Worm (Caenorhabditis elegans) whole organism, mixed stage, embryonic: ENCODE measurements around the gene math-4.
"Not testable (repeated sequence)": the region's sequence is repeated elsewhere in the genome, so short reads cannot be mapped to it uniquely, and the experiment has no call there.

ENCODE experiments used
- M03D4.4 ChIP-seq: sonication (generic microtip); optimal IDR thresholded peaks from 2 replicates; lab custom pipeline; 2017; ENCODE audit warnings: mild to moderate bottlenecking, missing genetic modification characterization, missing compliant biosample characterization
- bed-3 ChIP-seq: fragments of 200-800 bp; sonication (Bioruptor generic); optimal IDR thresholded peaks from 3 replicates; lab custom pipeline; 2018; ENCODE audit warnings: mild to moderate bottlenecking, missing genetic modification characterization, moderate library complexity, missing compliant biosample characterization
- blmp-1 ChIP-seq: fragments of 150-350 bp; optimal IDR thresholded peaks from 2 replicates; lab custom pipeline; 2014; ENCODE audit warnings: missing biosample characterization, missing genetic modification characterization
- ceh-39 ChIP-seq: fragments of 150-350 bp; optimal IDR thresholded peaks from 2 replicates; lab custom pipeline; 2014; ENCODE audit warnings: missing biosample characterization, missing genetic modification characterization
- ceh-43 ChIP-seq: fragments of 200-800 bp; sonication (Bioruptor generic); optimal IDR thresholded peaks from 2 replicates; lab custom pipeline; 2018; ENCODE audit warnings: mild to moderate bottlenecking, missing genetic modification characterization, moderate library complexity, missing compliant biosample characterization
- ceh-83 ChIP-seq: fragments of 200-800 bp; sonication (Bioruptor generic); optimal IDR thresholded peaks from 2 replicates; lab custom pipeline; 2018; ENCODE audit warnings: mild to moderate bottlenecking, missing genetic modification characterization, missing compliant biosample characterization
- ces-1 ChIP-seq: fragments of 150-350 bp; optimal IDR thresholded peaks from 2 replicates; lab custom pipeline; 2014; ENCODE audit warnings: missing biosample characterization, missing genetic modification reagents, missing genetic modification characterization
- cnd-1 ChIP-seq: fragments of 200-800 bp; sonication (Bioruptor generic); optimal IDR thresholded peaks from 2 replicates; lab custom pipeline; 2018; ENCODE audit warnings: mild to moderate bottlenecking, missing genetic modification characterization, missing compliant biosample characterization
- drap-1 ChIP-seq: fragments of 200-800 bp; sonication (Bioruptor generic); optimal IDR thresholded peaks from 3 replicates; lab custom pipeline; 2018; ENCODE audit warnings: mild to moderate bottlenecking, missing genetic modification characterization, missing compliant biosample characterization
- elt-1 ChIP-seq: sonication (generic microtip); optimal IDR thresholded peaks from 2 replicates; lab custom pipeline; 2017; ENCODE audit warnings: missing genetic modification characterization, mild to moderate bottlenecking, missing compliant biosample characterization, antibody characterized with exemption, moderate library complexity, borderline replicate concordance; ENCODE audit not compliant: insufficient read depth
- elt-3 ChIP-seq: fragments of 150-350 bp; optimal IDR thresholded peaks from 2 replicates; lab custom pipeline; 2014; ENCODE audit warnings: missing biosample characterization, missing genetic modification characterization
- flh-1 ChIP-seq: fragments of 200-800 bp; sonication (Bioruptor generic); optimal IDR thresholded peaks from 2 replicates; lab custom pipeline; 2018; ENCODE audit warnings: mild to moderate bottlenecking, missing genetic modification characterization, moderate library complexity, missing compliant biosample characterization
- ham-2 ChIP-seq: fragments of 200-800 bp; sonication (Bioruptor generic); optimal IDR thresholded peaks from 2 replicates; lab custom pipeline; 2018; ENCODE audit warnings: mild to moderate bottlenecking, missing genetic modification characterization, missing compliant biosample characterization
- hlh-1 ChIP-seq: fragments of 150-350 bp; optimal IDR thresholded peaks from 2 replicates; lab custom pipeline; 2014; ENCODE audit warnings: missing biosample characterization, missing genetic modification reagents, missing genetic modification characterization
- lin-13 ChIP-seq: fragments of 150-350 bp; optimal IDR thresholded peaks from 2 replicates; lab custom pipeline; 2014; ENCODE audit warnings: missing biosample characterization, missing genetic modification characterization
- lin-32 ChIP-seq: fragments of 200-800 bp; sonication (Bioruptor generic); optimal IDR thresholded peaks from 2 replicates; lab custom pipeline; 2018; ENCODE audit warnings: mild to moderate bottlenecking, missing genetic modification characterization, missing compliant biosample characterization
- lsy-2 ChIP-seq: fragments of 150-350 bp; optimal IDR thresholded peaks from 2 replicates; lab custom pipeline; 2014; ENCODE audit warnings: missing biosample characterization, missing genetic modification characterization
- mep-1 ChIP-seq: fragments of 150-350 bp; optimal IDR thresholded peaks from 2 replicates; lab custom pipeline; 2017; ENCODE audit warnings: missing biosample characterization, missing genetic modification reagents, missing genetic modification characterization, inconsistent platforms
- mls-2 ChIP-seq: sonication (generic microtip); optimal IDR thresholded peaks from 2 replicates; lab custom pipeline; 2016; ENCODE audit warnings: mild to moderate bottlenecking, missing genetic modification characterization, moderate library complexity, missing compliant biosample characterization
- nhr-12 ChIP-seq: fragments of 150-350 bp; optimal IDR thresholded peaks from 2 replicates; lab custom pipeline; 2014; ENCODE audit warnings: missing biosample characterization, missing genetic modification characterization
- nhr-2 ChIP-seq: fragments of 150-350 bp; optimal IDR thresholded peaks from 2 replicates; lab custom pipeline; 2014; ENCODE audit warnings: missing biosample characterization, missing genetic modification characterization
- nhr-237 ChIP-seq: fragments of 150-350 bp; optimal IDR thresholded peaks from 2 replicates; lab custom pipeline; 2014; ENCODE audit warnings: missing biosample characterization, missing genetic modification characterization
- nhr-28 ChIP-seq: fragments of 150-350 bp; optimal IDR thresholded peaks from 2 replicates; lab custom pipeline; 2014; ENCODE audit warnings: missing biosample characterization, missing genetic modification characterization
- pha-4 ChIP-seq: fragments of 150-350 bp; optimal IDR thresholded peaks from 2 replicates; lab custom pipeline; 2018; ENCODE audit warnings: missing biosample characterization, missing genetic modification reagents, missing genetic modification characterization
- sem-2 ChIP-seq: fragments of 200-800 bp; sonication (Bioruptor generic); optimal IDR thresholded peaks from 2 replicates; lab custom pipeline; 2018; ENCODE audit warnings: mild to moderate bottlenecking, missing genetic modification characterization, missing compliant biosample characterization
- sptf-1 ChIP-seq: sonication (generic microtip); optimal IDR thresholded peaks from 2 replicates; lab custom pipeline; 2017; ENCODE audit warnings: mild to moderate bottlenecking, missing genetic modification characterization, moderate library complexity, missing compliant biosample characterization
- tbx-8 ChIP-seq: fragments of 200-800 bp; sonication (Bioruptor generic); optimal IDR thresholded peaks from 2 replicates; lab custom pipeline; 2018; ENCODE audit warnings: mild to moderate bottlenecking, missing genetic modification characterization, moderate library complexity, missing compliant biosample characterization
- unc-120 ChIP-seq: sonication (generic microtip); optimal IDR thresholded peaks from 2 replicates; lab custom pipeline; 2017; ENCODE audit warnings: missing genetic modification characterization, missing compliant biosample characterization; ENCODE audit not compliant: poor library complexity, severe bottlenecking
- unc-62 ChIP-seq: fragments of 150-350 bp; optimal IDR thresholded peaks from 2 replicates; lab custom pipeline; 2014; ENCODE audit warnings: missing biosample characterization, missing genetic modification reagents, missing genetic modification characterization

The math-4 gene

ce11 chrII:1787208-1787607 is 4.8 kb upstream of the math-4 start:
- TF ChIP-seq sptf-1 (tag; lab: Kevin White, UChicago) (no peak), ham-2 (no peak), cnd-1 (no peak), blmp-1 (tag; lab: Kevin White, UChicago) (no peak), hlh-1 (tag; lab: Kevin White, UChicago) (no peak), ceh-43 (GFP tag; lab: Kevin White, UChicago) (no peak), ces-1 (GFP tag; lab: Kevin White, UChicago) (no peak), mep-1 (no peak), bed-3 (GFP tag; lab: Kevin White, UChicago) (no peak), ceh-83 (GFP tag; lab: Kevin White, UChicago) (no peak), nhr-2 (tag; lab: Kevin White, UChicago) (no peak), elt-1 (tag; lab: Kevin White, UChicago) (no peak)

ce11 chrII:1786209-1786608 is 3.8 kb upstream of the math-4 start, which contains the start of gene C08F1.10:
C08F1.10 (minus strand) TSS chrII:1786309.
- no peak for TF ChIP-seq ces-1 (GFP tag; lab: Kevin White, UChicago)
- no peak for TF ChIP-seq flh-1 (GFP tag; lab: Kevin White, UChicago)
- no peak for TF ChIP-seq nhr-2 (tag; lab: Kevin White, UChicago)

ce11 chrII:1784799-1785198 is 2.4 kb upstream of the math-4 start, which contains the start of gene C08F1.11:
C08F1.11 (minus strand) TSS chrII:1784899.
- TF ChIP-seq mep-1, result no peak
- TF ChIP-seq nhr-12, result no peak
- TF ChIP-seq ceh-39 (tag; lab: Kevin White, UChicago), result no peak
- TF ChIP-seq sem-2 (GFP tag; lab: Kevin White, UChicago), result no peak
- TF ChIP-seq nhr-237 (tag; lab: Kevin White, UChicago), result no peak
- TF ChIP-seq lin-13 (tag; lab: Kevin White, UChicago), result no peak
- TF ChIP-seq elt-1 (tag; lab: Kevin White, UChicago), result no peak
- no peak for TF ChIP-seq ham-2
- no peak for TF ChIP-seq sptf-1 (tag; lab: Kevin White, UChicago)
- no peak for TF ChIP-seq bed-3 (GFP tag; lab: Kevin White, UChicago)
- no peak for TF ChIP-seq ceh-43 (GFP tag; lab: Kevin White, UChicago)
- no peak for TF ChIP-seq elt-3 (tag; lab: Kevin White, UChicago)
- TF ChIP-seq lsy-2 (tag; lab: Kevin White, UChicago), result no peak
- TF ChIP-seq blmp-1 (tag; lab: Kevin White, UChicago), result no peak
- TF ChIP-seq tbx-8 (GFP tag; lab: Kevin White, UChicago), result no peak
- TF ChIP-seq drap-1 (GFP tag; lab: Kevin White, UChicago), result no peak
- no peak for TF ChIP-seq mls-2
- no peak for TF ChIP-seq lin-32 (GFP tag; lab: Kevin White, UChicago)
- no peak for TF ChIP-seq unc-62 (GFP tag; lab: Kevin White, UChicago)
- no peak for TF ChIP-seq cnd-1

- TF ChIP-seq ham-2; drap-1 (GFP tag; lab: Kevin White, UChicago); unc-62 (GFP tag; lab: Kevin White, UChicago): not testable (repeated sequence)
These were observed 7.1 kb downstream of the math-4 start, which contains the start of gene F36H5.14 for ce11 chrII:1775234-1775633. F36H5.14 (plus strand) TSS chrII:1775534.

- no peak for TF ChIP-seq ceh-83 (GFP tag; lab: Kevin White, UChicago)
- TF ChIP-seq pha-4 (tag; lab: Kevin White, UChicago), result no peak
- no peak for TF ChIP-seq nhr-28 (tag; lab: Kevin White, UChicago)
- no peak for TF ChIP-seq M03D4.4
- TF ChIP-seq ceh-43 (GFP tag; lab: Kevin White, UChicago), result no peak
- no peak for TF ChIP-seq ham-2
- no peak for TF ChIP-seq unc-120
- no peak for TF ChIP-seq ces-1 (GFP tag; lab: Kevin White, UChicago)
These were observed 10.6 kb downstream of the math-4 start, which contains the start of gene math-3 for ce11 chrII:1771785-1772184. math-3 (plus strand) TSS chrII:1772085.

- not testable (repeated sequence) for TF ChIP-seq ham-2; flh-1 (GFP tag; lab: Kevin White, UChicago); lin-13 (tag; lab: Kevin White, UChicago)
These were observed 11.0 kb downstream of the math-4 start, which contains the start of gene math-26 for ce11 chrII:1771347-1771746. math-26 (plus strand) TSS chrII:1771647.
